Worm (Caenorhabditis elegans): ENCODE measurements around the gene his-35.

ce11 chrV:9561624-9562179 lies 16.6 kb upstream of the his-35 start, which contains the start of gene rgef-1:
- TF ChIP-seq rnt-1 (tag; optimal IDR thresholded peaks at IDR 0.05) (no peak), fkh-10 (GFP tag; optimal IDR thresholded peaks at IDR 0.05) (no peak), elt-4 (tag; optimal IDR thresholded peaks at IDR 0.05) (no peak), T23F11.4 (GFP tag; optimal IDR thresholded peaks at IDR 0.05) (no peak)
